Worm (Caenorhabditis elegans): ENCODE data around the gene grsp-4.

ce11 chrV:7645454-7645853 lies 20.7 kb downstream of the grsp-4 start, which contains the start of gene str-47:
- TF ChIP-seq eyg-1 (tag; optimal IDR thresholded peaks at IDR 0.05), result no peak
- no peak for TF ChIP-seq fkh-10 (GFP tag; optimal IDR thresholded peaks at IDR 0.05)
- TF ChIP-seq unc-86 (tag; optimal IDR thresholded peaks at IDR 0.05), result no peak
- TF ChIP-seq che-1 (tag; optimal IDR thresholded peaks at IDR 0.05), result no peak
